Worm (Caenorhabditis elegans) whole organism, young adult: Measurements from ENCODE around the gene T07F8.4.

Experiments used
- B0019.2 ChIP-seq: fragments of 200-800 bp; sonication (Bioruptor generic); conservative IDR thresholded peaks from 2 replicates; pipeline ENCODE4 v1.3.6; 2022; ENCODE audit warnings: missing genetic modification reagents, missing genetic modification characterization, missing compliant biosample characterization
- C06A6.2 ChIP-seq: fragments of 200-800 bp; sonication (Bioruptor generic); conservative IDR thresholded peaks from 2 replicates; pipeline ENCODE4 v1.3.6; 2022; ENCODE audit warnings: missing genetic modification characterization, missing compliant biosample characterization
- F10E7.11 ChIP-seq: sonication (generic microtip); optimal IDR thresholded peaks from 2 replicates; lab custom pipeline; 2017; ENCODE audit warnings: mild to moderate bottlenecking, missing genetic modification characterization, moderate library complexity, missing compliant biosample characterization
- F33H1.4 ChIP-seq: fragments of 200-800 bp; sonication (Bioruptor generic); IDR thresholded peaks from 2 replicates; pipeline ENCODE4 v1.3.6; 2022; ENCODE audit warnings: missing genetic modification reagents, missing genetic modification characterization, missing compliant biosample characterization
- F52B5.7 ChIP-seq: sonication (generic microtip); optimal IDR thresholded peaks from 2 replicates; lab custom pipeline; 2016; ENCODE audit warnings: mild to moderate bottlenecking, missing genetic modification characterization, missing compliant biosample characterization
- Y56A3A.18 ChIP-seq: fragments of 200-800 bp; sonication (Bioruptor generic); IDR thresholded peaks from 2 replicates; pipeline ENCODE4 v1.3.6; 2022; ENCODE audit warnings: missing genetic modification reagents, missing genetic modification characterization, missing compliant biosample characterization
- atf-7 ChIP-seq: sonication (generic microtip); optimal IDR thresholded peaks from 2 replicates; lab custom pipeline; 2017; ENCODE audit warnings: mild to moderate bottlenecking, missing genetic modification characterization, missing compliant biosample characterization
- attf-3 ChIP-seq: fragments of 200-800 bp; sonication (Bioruptor generic); conservative IDR thresholded peaks from 2 replicates; pipeline ENCODE4 v1.3.6; 2022; ENCODE audit warnings: missing genetic modification reagents, missing genetic modification characterization, missing compliant biosample characterization
- attf-6 ChIP-seq: fragments of 200-800 bp; sonication (Bioruptor generic); IDR thresholded peaks from 2 replicates; pipeline ENCODE4 v1.3.6; 2022; ENCODE audit warnings: missing genetic modification reagents, missing genetic modification characterization, missing compliant biosample characterization
- cebp-1 ChIP-seq, 2 experiments: fragments of 200-800 bp in 1 of 2; sonication (Bioruptor generic) in 1 of 2; sonication (generic microtip) in 1 of 2; IDR thresholded peaks in 1 of 2; optimal IDR thresholded peaks in 1 of 2; 2 replicates each; pipeline versions ENCODE4 v1.3.6 to Lab custom; 2017 to 2022; ENCODE audit warnings: missing compliant biosample characterization in 2 of 2, missing genetic modification characterization in 2 of 2, mild to moderate bottlenecking in 1 of 2, missing genetic modification reagents in 1 of 2, moderate library complexity in 1 of 2
- cebp-2 ChIP-seq: fragments of 200-800 bp; sonication (Bioruptor generic); IDR thresholded peaks from 2 replicates; pipeline ENCODE4 v1.3.6; 2022; ENCODE audit warnings: missing genetic modification characterization, missing compliant biosample characterization
- ceh-100 ChIP-seq: fragments of 200-800 bp; sonication (Bioruptor generic); IDR thresholded peaks from 2 replicates; pipeline ENCODE4 v1.3.6; 2022; ENCODE audit warnings: missing genetic modification reagents, missing genetic modification characterization, missing compliant biosample characterization
- ceh-40 ChIP-seq: fragments of 200-800 bp; sonication (Bioruptor generic); IDR thresholded peaks from 2 replicates; pipeline ENCODE4 v1.3.6; 2022; ENCODE audit warnings: missing genetic modification characterization, missing compliant biosample characterization
- ceh-79 ChIP-seq: sonication (generic microtip); optimal IDR thresholded peaks from 2 replicates; lab custom pipeline; 2017; ENCODE audit warnings: mild to moderate bottlenecking, missing genetic modification characterization, missing compliant biosample characterization
- chd-7 ChIP-seq: sonication (generic microtip); optimal IDR thresholded peaks from 2 replicates; lab custom pipeline; 2016; ENCODE audit warnings: mild to moderate bottlenecking, missing genetic modification characterization, moderate library complexity, missing compliant biosample characterization
- dpff-1 ChIP-seq: sonication (generic microtip); optimal IDR thresholded peaks from 2 replicates; lab custom pipeline; 2017; ENCODE audit warnings: mild to moderate bottlenecking, missing genetic modification characterization, missing compliant biosample characterization
- egl-18 ChIP-seq: fragments of 200-800 bp; sonication (Bioruptor generic); IDR thresholded peaks from 2 replicates; pipeline ENCODE4 v1.3.6; 2022; ENCODE audit warnings: missing genetic modification reagents, missing genetic modification characterization, missing compliant biosample characterization
- egl-44 ChIP-seq: fragments of 200-800 bp; sonication (Bioruptor generic); IDR thresholded peaks from 2 replicates; pipeline ENCODE4 v1.3.6; 2022; ENCODE audit warnings: missing genetic modification reagents, missing genetic modification characterization, missing compliant biosample characterization
- egrh-3 ChIP-seq: fragments of 200-800 bp; sonication (Bioruptor generic); IDR thresholded peaks from 2 replicates; pipeline ENCODE4 v1.3.6; 2022; ENCODE audit warnings: missing genetic modification reagents, missing genetic modification characterization, missing compliant biosample characterization
- ets-4 ChIP-seq: fragments of 200-800 bp; sonication (Bioruptor generic); optimal IDR thresholded peaks from 2 replicates; lab custom pipeline; 2018; ENCODE audit warnings: mild to moderate bottlenecking, missing genetic modification characterization, missing compliant biosample characterization
- lin-26 ChIP-seq: fragments of 200-800 bp; sonication (Bioruptor generic); IDR thresholded peaks from 2 replicates; pipeline ENCODE4 v1.3.6; 2022; ENCODE audit warnings: missing genetic modification reagents, missing genetic modification characterization, missing compliant biosample characterization
- lsy-27 ChIP-seq: sonication (generic microtip); optimal IDR thresholded peaks from 2 replicates; lab custom pipeline; 2017; ENCODE audit warnings: missing genetic modification characterization, mild to moderate bottlenecking, missing compliant biosample characterization, antibody characterized with exemption, missing genotype, borderline replicate concordance; ENCODE audit not compliant: insufficient read depth
- madf-10 ChIP-seq: sonication (generic microtip); optimal IDR thresholded peaks from 2 replicates; lab custom pipeline; 2016; ENCODE audit warnings: mild to moderate bottlenecking, missing genetic modification characterization, missing compliant biosample characterization
- mcd-1 ChIP-seq: fragments of 200-800 bp; sonication (Bioruptor generic); IDR thresholded peaks from 2 replicates; pipeline ENCODE4 v1.3.6; 2022; ENCODE audit warnings: missing genetic modification reagents, missing genetic modification characterization, missing compliant biosample characterization
- mel-28 ChIP-seq: sonication (generic microtip); optimal IDR thresholded peaks from 2 replicates; lab custom pipeline; 2016; ENCODE audit warnings: borderline replicate concordance, mild to moderate bottlenecking, missing genetic modification characterization, missing compliant biosample characterization
- mxl-1 ChIP-seq: sonication (generic microtip); optimal IDR thresholded peaks from 2 replicates; lab custom pipeline; 2016; ENCODE audit warnings: missing genetic modification characterization, missing compliant biosample characterization
- pha-4 ChIP-seq: fragments of 150-350 bp; sonication (generic microtip); optimal IDR thresholded peaks from 2 replicates; lab custom pipeline; 2014; ENCODE audit warnings: missing biosample characterization, missing genetic modification reagents, missing genetic modification characterization
- rpc-1 ChIP-seq, 2 experiments: fragments of 150-350 bp in 1 of 2; sonication (generic microtip) in 1 of 2; optimal IDR thresholded peaks; 2 replicates each; lab custom pipeline; 2014 to 2018; ENCODE audit warnings: missing biosample characterization in 1 of 2, missing genetic modification characterization in 1 of 2, missing genetic modification reagents in 1 of 2, missing genotype in 1 of 2
- sdz-38 ChIP-seq: sonication (generic microtip); optimal IDR thresholded peaks from 2 replicates; lab custom pipeline; 2016; ENCODE audit warnings: missing genotype, missing genetic modification characterization, missing compliant biosample characterization
- snpc-4 ChIP-seq, 5 experiments: fragments of 150-350 bp in 1 of 5; sonication (generic microtip) in 4 of 5; optimal IDR thresholded peaks; 2 replicates each; lab custom pipeline; 2014 to 2018; ENCODE audit warnings: missing genetic modification characterization in 5 of 5, missing biosample characterization in 3 of 5, antibody characterized with exemption in 2 of 5, mild to moderate bottlenecking in 2 of 5, missing compliant biosample characterization in 2 of 5, missing genotype in 2 of 5, moderate library complexity in 2 of 5, missing genetic modification reagents in 1 of 5
- tlf-1 ChIP-seq: fragments of 200-800 bp; sonication (Bioruptor generic); optimal IDR thresholded peaks from 2 replicates; lab custom pipeline; 2018; ENCODE audit warnings: mild to moderate bottlenecking, missing genetic modification characterization, missing compliant biosample characterization
- unc-62 ChIP-seq: fragments of 150-350 bp; optimal IDR thresholded peaks from 2 replicates; lab custom pipeline; 2014; ENCODE audit warnings: missing biosample characterization, missing genetic modification reagents, missing genetic modification characterization
- ztf-18 ChIP-seq: sonication (generic microtip); optimal IDR thresholded peaks from 2 replicates; lab custom pipeline; 2016; ENCODE audit warnings: missing genotype, mild to moderate bottlenecking, missing genetic modification characterization, missing compliant biosample characterization
- ztf-3 ChIP-seq: fragments of 200-800 bp; sonication (Bioruptor generic); optimal IDR thresholded peaks from 2 replicates; lab custom pipeline; 2018; ENCODE audit warnings: mild to moderate bottlenecking, missing genetic modification characterization, missing compliant biosample characterization

T07F8.4 gene

DNA sequence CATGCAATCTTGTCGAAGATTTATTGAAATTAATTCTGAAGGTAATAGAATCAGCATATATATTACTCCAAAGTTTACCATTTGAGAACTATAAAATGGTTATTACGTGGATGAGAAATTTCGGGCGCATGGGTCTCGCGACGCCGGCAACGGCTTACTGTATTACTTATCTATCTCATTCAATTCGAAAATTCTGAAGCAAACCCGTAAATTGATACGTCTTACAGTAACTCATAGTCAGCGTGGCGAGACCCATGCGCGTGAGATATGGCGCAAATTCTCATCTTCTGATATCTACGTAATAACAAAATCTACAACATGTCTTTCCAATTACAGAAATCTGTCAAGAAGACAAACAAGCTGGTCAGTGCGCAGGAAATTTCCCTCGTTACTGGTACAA, 12.3 kb downstream of the T07F8.4 start:
- no peak for TF ChIP-seq attf-3 (GFP tag; lab: Robert Waterston, UW)
- TF ChIP-seq ztf-18 (tag; lab: Kevin White, UChicago) = no peak
- no peak for TF ChIP-seq sdz-38 (tag; lab: Kevin White, UChicago)
- no peak for TF ChIP-seq egl-44 (GFP tag; lab: Robert Waterston, UW)
- TF ChIP-seq mxl-1 = no peak
- no peak for TF ChIP-seq cebp-2
- TF ChIP-seq pha-4 (tag; lab: Kevin White, UChicago) = no peak
- TF ChIP-seq egl-18 (GFP tag; lab: Robert Waterston, UW) = no peak
- no peak for TF ChIP-seq F10E7.11 (tag; lab: Kevin White, UChicago)
- no peak for TF ChIP-seq ceh-79 (tag; lab: Kevin White, UChicago)
- no peak for TF ChIP-seq ets-4 (GFP tag; lab: Kevin White, UChicago)
- TF ChIP-seq rpc-1 (optimal IDR thresholded peaks at IDR 0.05; lab: Kevin White, UChicago) = no peak
- TF ChIP-seq rpc-1 (tag; optimal IDR thresholded peaks at IDR 0.05; lab: Kevin White, UChicago) = no peak
- TF ChIP-seq snpc-4 (GFP tag; optimal IDR thresholded peaks at IDR 0.05; lab: Kevin White, UChicago) = no peak
- no peak for TF ChIP-seq snpc-4 (tag; optimal IDR thresholded peaks at IDR 0.05; lab: Kevin White, UChicago)
- no peak for TF ChIP-seq lsy-27
- no peak for TF ChIP-seq ceh-100 (GFP tag; lab: Robert Waterston, UW)
- no peak for TF ChIP-seq madf-10
- TF ChIP-seq ceh-40 = no peak
- TF ChIP-seq tlf-1 (GFP tag; lab: Kevin White, UChicago) = no peak
- TF ChIP-seq lin-26 (GFP tag; lab: Robert Waterston, UW) = no peak

DNA sequence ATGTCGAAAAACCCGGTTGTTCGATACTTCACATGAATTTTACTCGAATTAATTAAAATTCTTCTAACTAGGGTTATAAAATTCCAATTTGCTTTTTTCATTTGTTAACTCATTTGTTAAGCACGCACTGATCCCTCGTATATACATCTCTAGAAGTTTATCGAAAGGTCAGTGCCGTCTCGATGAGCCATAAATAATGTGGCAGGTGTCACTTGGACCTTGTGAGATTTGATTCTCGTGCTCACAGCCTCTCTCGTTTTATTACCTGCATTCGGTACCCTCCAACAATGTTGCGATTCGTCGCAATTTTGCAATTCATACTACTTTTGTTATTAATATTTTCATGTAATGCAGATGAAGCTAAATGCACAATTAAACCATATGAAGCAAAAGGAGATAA, 15.5 kb downstream of the T07F8.4 start, which contains the start of gene spon-1:
TSS of gene spon-1 (plus strand) at position 208 of the 400 bp plus-strand sequence.
- TF ChIP-seq C06A6.2 (GFP tag; lab: Robert Waterston, UW) (no peak), mel-28 (tag; lab: Kevin White, UChicago) (no peak), mcd-1 (GFP tag; lab: Robert Waterston, UW) (no peak), F33H1.4 (GFP tag; lab: Robert Waterston, UW) (no peak), cebp-1 (GFP tag; IDR thresholded peaks at IDR 0.05; lab: Robert Waterston, UW) (no peak), cebp-1 (tag; optimal IDR thresholded peaks at IDR 0.05; lab: Kevin White, UChicago) (no peak), attf-6 (GFP tag; lab: Robert Waterston, UW) (no peak), ets-4 (GFP tag; lab: Kevin White, UChicago) (no peak), B0019.2 (GFP tag; lab: Robert Waterston, UW) (no peak), ceh-79 (tag; lab: Kevin White, UChicago) (no peak), egl-44 (GFP tag; lab: Robert Waterston, UW) (no peak), Y56A3A.18 (GFP tag; lab: Robert Waterston, UW) (no peak)

DNA sequence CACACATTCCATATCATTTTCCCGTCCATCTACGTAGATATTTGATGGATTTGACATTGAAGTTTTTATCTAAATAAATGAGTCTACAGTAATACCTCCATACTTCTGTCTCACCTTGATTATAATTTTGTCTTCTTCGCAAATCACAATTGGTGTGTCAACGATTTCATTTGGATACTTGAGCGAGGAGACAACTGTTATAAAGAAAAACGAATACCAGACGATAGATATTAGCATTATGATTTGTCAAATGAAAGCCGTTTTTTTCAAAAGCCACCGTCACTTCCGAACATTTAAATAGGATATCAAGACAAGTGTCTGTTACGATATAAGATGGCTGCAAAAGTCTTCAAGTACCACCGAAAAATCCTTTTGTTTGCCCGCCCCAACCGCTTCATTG, 16.2 kb downstream of the T07F8.4 start, which contains the start of gene cutl-5:
TSS of gene cutl-5 (minus strand) at position 269 of the 400 bp plus-strand sequence.
- no peak for TF ChIP-seq chd-7 (tag; lab: Kevin White, UChicago)
- TF ChIP-seq atf-7 (tag; lab: Kevin White, UChicago) = no peak
- no peak for TF ChIP-seq ceh-100 (GFP tag; lab: Robert Waterston, UW)
- no peak for TF ChIP-seq ets-4 (GFP tag; lab: Kevin White, UChicago)
- no peak for TF ChIP-seq F52B5.7 (tag; lab: Kevin White, UChicago)
- no peak for TF ChIP-seq dpff-1 (tag; lab: Kevin White, UChicago)
- TF ChIP-seq egrh-3 (GFP tag; lab: Robert Waterston, UW) = no peak
- no peak for TF ChIP-seq unc-62 (GFP tag; lab: Kevin White, UChicago)
- no peak for TF ChIP-seq ztf-3 (GFP tag; lab: Kevin White, UChicago)
